Fruit fly (Drosophila melanogaster): Measurements from ENCODE around the gene Snm1.

dm6 chr3R:5514759-5515158 lies 40.1 kb upstream of the Snm1 start:
- no peak for TF ChIP-seq CG1620 (GFP tag; optimal IDR thresholded peaks at IDR 0.05)
- no peak for TF ChIP-seq pad (GFP tag; optimal IDR thresholded peaks at IDR 0.05)
- no peak for TF ChIP-seq Clk (GFP tag; optimal IDR thresholded peaks at IDR 0.05)
- TF ChIP-seq CG33017 (tag; optimal IDR thresholded peaks at IDR 0.05): no peak
- no peak for TF ChIP-seq cnc (optimal IDR thresholded peaks at IDR 0.05)
- TF ChIP-seq kay (GFP tag; ENCODE audit: borderline replicate concordance): no peak
- TF ChIP-seq CG11617 (GFP tag; optimal IDR thresholded peaks at IDR 0.05): no peak
- no peak for TF ChIP-seq bab1 (GFP tag; optimal IDR thresholded peaks at IDR 0.05)
- no peak for TF ChIP-seq CG12768 (GFP tag; optimal IDR thresholded peaks at IDR 0.05)
- no peak for TF ChIP-seq CG5204 (GFP tag; optimal IDR thresholded peaks at IDR 0.05)

All from whole organism, adult.